Worm (Caenorhabditis elegans) whole organism, midembryonic: ENCODE measurements around the gene F44E5.2.
A peak's percentile ranks its signal among the peaks of the same experiment; 100 is the strongest.

Experiments used
- T22C8.4 ChIP-seq: fragments of 200-800 bp; sonication (Bioruptor generic); IDR thresholded peaks from 2 replicates; pipeline ENCODE4 v1.3.6; 2022; ENCODE audit warnings: missing genetic modification characterization, missing compliant biosample characterization
- cog-1 ChIP-seq: sonication (generic microtip); optimal IDR thresholded peaks from 2 replicates; lab custom pipeline; 2016; ENCODE audit warnings: missing genetic modification characterization, missing compliant biosample characterization
- flt-1 ChIP-seq: fragments of 200-800 bp; sonication (Bioruptor generic); IDR thresholded peaks from 2 replicates; pipeline ENCODE4 v1.3.6; 2022; ENCODE audit warnings: missing genetic modification characterization, missing compliant biosample characterization
- klf-2 ChIP-seq: fragments of 200-800 bp; sonication (Bioruptor generic); conservative IDR thresholded peaks from 2 replicates; pipeline ENCODE4 v1.3.6; 2022; ENCODE audit warnings: missing genetic modification reagents, missing genetic modification characterization, missing compliant biosample characterization
- med-1 ChIP-seq: sonication (generic microtip); optimal IDR thresholded peaks from 2 replicates; lab custom pipeline; 2017; ENCODE audit warnings: missing genetic modification characterization, mild to moderate bottlenecking, missing compliant biosample characterization, antibody characterized with exemption, missing genetic modification reagents; ENCODE audit not compliant: insufficient read depth
- ref-1 ChIP-seq: fragments of 200-800 bp; sonication (Bioruptor generic); conservative IDR thresholded peaks from 2 replicates; pipeline ENCODE4 v1.3.6; 2022; ENCODE audit warnings: missing genetic modification reagents, missing genetic modification characterization, missing compliant biosample characterization
- tab-1 ChIP-seq: fragments of 200-800 bp; sonication (Bioruptor generic); IDR thresholded peaks from 2 replicates; pipeline ENCODE4 v1.3.6; 2022; ENCODE audit warnings: missing genetic modification characterization, missing compliant biosample characterization
- ztf-23 ChIP-seq: fragments of 200-800 bp; sonication (Bioruptor generic); IDR thresholded peaks from 2 replicates; pipeline ENCODE4 v1.3.6; 2022; ENCODE audit warnings: missing genetic modification reagents, missing genetic modification characterization, missing compliant biosample characterization
- ztf-29 ChIP-seq: fragments of 200-800 bp; sonication (Bioruptor generic); IDR thresholded peaks from 2 replicates; pipeline ENCODE4 v1.3.6; 2022; ENCODE audit warnings: missing genetic modification reagents, missing genetic modification characterization, missing compliant biosample characterization

The F44E5.2 gene

ce11 chrII:11766472-11766871 is at the start of gene F44E5.2:
Gene F44E5.2 (plus strand): TSS chrII:11766772.
- no peak for TF ChIP-seq ztf-29
- no peak for TF ChIP-seq ztf-23
- TF ChIP-seq cog-1 (tag; lab: Kevin White, UChicago) = no peak
- TF ChIP-seq flt-1 (GFP tag; lab: Robert Waterston, UW) = no peak
- TF ChIP-seq T22C8.4 (GFP tag; lab: Robert Waterston, UW) = no peak
- no peak for TF ChIP-seq ref-1 (GFP tag; lab: Robert Waterston, UW)
- TF ChIP-seq tab-1 (GFP tag; lab: Robert Waterston, UW) = no peak
- TF ChIP-seq med-1 = no peak
- no peak for TF ChIP-seq klf-2 (GFP tag; lab: Robert Waterston, UW)

DNA sequence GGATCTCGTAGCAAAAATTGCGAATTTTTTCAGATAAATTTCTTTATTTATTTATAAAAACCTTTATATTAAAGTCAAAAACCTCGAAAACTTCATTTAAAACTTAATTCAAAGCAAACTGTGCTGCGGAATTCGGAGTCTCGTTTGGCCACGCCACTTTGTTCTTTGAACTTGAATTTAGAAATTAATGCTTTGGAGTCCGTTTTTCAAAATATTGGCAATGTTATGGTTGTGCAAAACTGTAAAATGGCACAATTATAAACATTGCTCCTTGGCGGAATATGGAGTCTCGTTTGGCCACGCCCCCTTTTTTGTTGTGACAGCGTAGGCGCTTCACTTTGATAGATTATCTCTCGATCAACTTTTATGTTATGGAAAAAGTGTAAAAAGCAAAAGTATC is 47.0 kb upstream of the F44E5.2 start:
- no peak for TF ChIP-seq ref-1 (GFP tag; lab: Robert Waterston, UW)
- no peak for TF ChIP-seq T22C8.4 (GFP tag; lab: Robert Waterston, UW)
- no peak for TF ChIP-seq tab-1 (GFP tag; lab: Robert Waterston, UW)
- TF ChIP-seq cog-1 (tag; lab: Kevin White, UChicago) = no peak
- no peak for TF ChIP-seq klf-2 (GFP tag; lab: Robert Waterston, UW)
- no peak for TF ChIP-seq med-1
- TF ChIP-seq flt-1 (GFP tag; lab: Robert Waterston, UW) = no peak
- no peak for TF ChIP-seq ztf-23
- no peak for TF ChIP-seq ztf-29

- TF ChIP-seq klf-2 (GFP tag; lab: Robert Waterston, UW) = no peak
- TF ChIP-seq ztf-23 = no peak
- TF ChIP-seq flt-1 (GFP tag; lab: Robert Waterston, UW) = no peak
- TF ChIP-seq med-1 = no peak
- no peak for TF ChIP-seq cog-1 (tag; lab: Kevin White, UChicago)
- TF ChIP-seq T22C8.4 (GFP tag; lab: Robert Waterston, UW) = no peak
Measured at ce11 chrII:11720102-11720501, 46.5 kb upstream of the F44E5.2 start, which contains the start of gene F13D12.3. Gene F13D12.3 (plus strand): TSS chrII:11720402.

ce11 chrII:11720819-11721218 is 45.8 kb upstream of the F44E5.2 start:
- no peak for TF ChIP-seq ref-1 (GFP tag; lab: Robert Waterston, UW)
- TF ChIP-seq T22C8.4 (GFP tag; lab: Robert Waterston, UW) = no peak
- no peak for TF ChIP-seq cog-1 (tag; lab: Kevin White, UChicago)
- TF ChIP-seq tab-1 (GFP tag; lab: Robert Waterston, UW) = no peak
- TF ChIP-seq med-1 = no peak
- TF ChIP-seq flt-1 (GFP tag; lab: Robert Waterston, UW) = no peak
- TF ChIP-seq klf-2 (GFP tag; lab: Robert Waterston, UW) = no peak

ce11 chrII:11721604-11722003 is 45.0 kb upstream of the F44E5.2 start:
- TF ChIP-seq tab-1 (GFP tag; lab: Robert Waterston, UW) (0 out of 2 replicates have a peak, but pooled peaks have one; percentile 24), klf-2 (GFP tag; lab: Robert Waterston, UW) (no peak), flt-1 (GFP tag; lab: Robert Waterston, UW) (no peak)

ce11 chrII:11722164-11722563 is 44.4 kb upstream of the F44E5.2 start:
- no peak for TF ChIP-seq cog-1 (tag; lab: Kevin White, UChicago)
- no peak for TF ChIP-seq med-1
- no peak for TF ChIP-seq tab-1 (GFP tag; lab: Robert Waterston, UW)
- no peak for TF ChIP-seq T22C8.4 (GFP tag; lab: Robert Waterston, UW)
- TF ChIP-seq flt-1 (GFP tag; lab: Robert Waterston, UW) = no peak
- TF ChIP-seq ztf-23 = no peak
- TF ChIP-seq klf-2 (GFP tag; lab: Robert Waterston, UW) = no peak
- no peak for TF ChIP-seq ztf-29
- TF ChIP-seq ref-1 (GFP tag; lab: Robert Waterston, UW) = no peak

DNA sequence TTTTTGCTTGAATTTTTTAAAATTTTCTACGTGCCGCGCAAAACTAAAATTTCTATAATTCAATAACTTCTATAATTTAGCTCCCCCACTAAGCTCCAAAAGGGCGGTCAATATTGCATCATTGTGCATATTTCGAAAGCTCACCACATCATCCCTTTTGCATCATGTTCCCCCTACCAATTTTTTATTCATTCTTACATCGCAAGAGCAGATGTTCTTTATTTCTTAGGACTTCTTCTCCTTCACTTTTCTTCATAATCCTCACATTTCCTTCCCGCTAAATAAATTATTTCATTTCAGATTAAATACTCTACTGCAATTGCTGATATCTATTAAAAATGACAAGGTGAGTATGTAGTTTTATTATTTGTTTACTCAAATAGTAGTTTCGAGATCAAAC is 42.7 kb upstream of the F44E5.2 start, which contains the start of gene ldh-1:
Gene ldh-1, plus strand, starts transcription at position 301 of the 400 bp plus-strand sequence.
- no peak for TF ChIP-seq flt-1 (GFP tag; lab: Robert Waterston, UW)
- TF ChIP-seq tab-1 (GFP tag; lab: Robert Waterston, UW) = no peak
- TF ChIP-seq ref-1 (GFP tag; lab: Robert Waterston, UW) = no peak
- TF ChIP-seq T22C8.4 (GFP tag; lab: Robert Waterston, UW) = no peak
- TF ChIP-seq ztf-23 = no peak
- TF ChIP-seq klf-2 (GFP tag; lab: Robert Waterston, UW) = no peak
- no peak for TF ChIP-seq ztf-29
- no peak for TF ChIP-seq med-1
- TF ChIP-seq cog-1 (tag; lab: Kevin White, UChicago) = no peak

- TF ChIP-seq ref-1 (GFP tag; lab: Robert Waterston, UW) = no peak
- TF ChIP-seq klf-2 (GFP tag; lab: Robert Waterston, UW) = no peak
- no peak for TF ChIP-seq flt-1 (GFP tag; lab: Robert Waterston, UW)
- TF ChIP-seq tab-1 (GFP tag; lab: Robert Waterston, UW) = no peak
- TF ChIP-seq ztf-29 = no peak
- TF ChIP-seq ztf-23 = no peak
- no peak for TF ChIP-seq med-1
Measured at ce11 chrII:11724362-11724761, 42.2 kb upstream of the F44E5.2 start.

DNA sequence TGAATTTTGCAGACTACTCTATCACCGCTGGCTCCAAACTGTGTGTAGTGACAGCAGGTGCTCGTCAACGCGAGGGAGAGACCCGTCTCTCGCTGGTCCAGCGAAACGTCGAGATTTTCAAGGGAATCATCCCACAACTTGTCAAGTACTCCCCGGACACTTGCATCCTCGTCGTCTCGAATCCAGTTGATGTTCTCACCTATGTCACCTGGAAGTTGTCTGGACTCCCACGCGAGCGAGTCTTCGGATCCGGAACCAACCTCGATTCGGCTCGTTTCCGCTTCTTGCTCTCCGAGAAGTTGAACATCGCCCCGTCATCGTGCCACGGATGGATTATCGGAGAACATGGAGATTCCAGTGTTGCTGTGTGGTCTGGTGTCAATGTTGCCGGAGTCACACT is 41.0 kb upstream of the F44E5.2 start:
- no peak for TF ChIP-seq flt-1 (GFP tag; lab: Robert Waterston, UW)

DNA sequence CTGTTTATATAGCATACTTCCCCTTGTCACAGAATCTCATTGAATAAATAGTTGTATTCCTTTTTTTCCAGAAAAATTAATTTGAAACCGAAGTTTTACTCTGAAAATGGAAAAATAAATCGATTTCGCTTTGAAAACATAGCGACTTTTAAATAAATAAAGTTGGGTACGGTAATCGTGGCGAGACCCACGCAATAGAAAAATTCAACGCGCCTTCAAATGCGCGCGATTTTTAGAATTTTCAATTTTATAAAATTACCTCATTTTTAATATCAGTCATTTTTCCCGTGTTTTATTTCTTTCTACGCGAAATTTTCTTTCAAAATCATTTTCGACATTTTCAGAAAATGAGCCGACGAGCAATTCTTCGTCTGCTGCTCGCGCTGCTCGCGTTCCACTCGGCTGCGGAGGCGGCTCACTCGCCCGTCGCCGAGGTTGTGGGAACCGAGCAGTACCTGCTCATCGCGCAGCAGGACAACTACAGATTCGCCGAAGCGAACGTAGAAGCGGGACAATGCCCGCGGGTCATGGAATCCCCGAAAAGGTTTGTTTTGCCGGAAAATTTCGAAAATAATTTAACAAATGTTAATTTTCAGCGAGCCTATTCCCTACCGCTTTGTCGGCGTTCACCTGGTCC is 40.0 kb upstream of the F44E5.2 start, which contains the start of gene F13D12.5:
Gene F13D12.5, plus strand, starts transcription at position 345 of the 637 bp plus-strand sequence.
- TF ChIP-seq flt-1 (GFP tag; lab: Robert Waterston, UW) = no peak
- no peak for TF ChIP-seq ztf-23
- no peak for TF ChIP-seq ztf-29
- TF ChIP-seq klf-2 (GFP tag; lab: Robert Waterston, UW) = no peak
- no peak for TF ChIP-seq T22C8.4 (GFP tag; lab: Robert Waterston, UW)
- TF ChIP-seq cog-1 (tag; lab: Kevin White, UChicago) = no peak
- no peak for TF ChIP-seq med-1
- no peak for TF ChIP-seq tab-1 (GFP tag; lab: Robert Waterston, UW)
- no peak for TF ChIP-seq ref-1 (GFP tag; lab: Robert Waterston, UW)
